Fruit fly (Drosophila melanogaster) whole organism, prepupa: ENCODE measurements around the gene CG4935.

Source experiments
- Blimp-1 ChIP-seq: fragments of 200-800 bp; sonication (Bioruptor generic); optimal IDR thresholded peaks from 3 replicates; lab custom pipeline; 2017; ENCODE audit warnings: missing biosample characterization, missing genetic modification characterization, mild to moderate bottlenecking, moderate library complexity, missing genetic modification reagents
- CG10631 ChIP-seq: fragments of 200-800 bp; sonication (Bioruptor generic); optimal IDR thresholded peaks from 2 replicates; lab custom pipeline; 2016; ENCODE audit warnings: missing biosample characterization, missing genetic modification characterization
- CG10669 ChIP-seq: fragments of 200-800 bp; sonication (Bioruptor generic); optimal IDR thresholded peaks from 3 replicates; lab custom pipeline; 2018; ENCODE audit warnings: missing biosample characterization, mild to moderate bottlenecking, missing genetic modification characterization, moderate library complexity
- CG11294 ChIP-seq: fragments of 200-800 bp; sonication (Bioruptor generic); IDR thresholded peaks from 2 replicates; pipeline ENCODE4 v1.3.6; 2022; ENCODE audit warnings: missing biosample characterization, missing genetic modification characterization
- CG11902 ChIP-seq: fragments of 200-800 bp; sonication (Bioruptor generic); optimal IDR thresholded peaks from 3 replicates; lab custom pipeline; 2016; ENCODE audit warnings: missing biosample characterization, missing genetic modification characterization
- CG15336 ChIP-seq: fragments of 200-800 bp; sonication (Bioruptor generic); IDR thresholded peaks from 2 replicates; pipeline ENCODE4 v1.3.6; 2022; ENCODE audit warnings: missing biosample characterization, missing genetic modification characterization
- CG1621 ChIP-seq: fragments of 200-800 bp; sonication (Bioruptor generic); optimal IDR thresholded peaks from 3 replicates; lab custom pipeline; 2018; ENCODE audit warnings: missing biosample characterization, mild to moderate bottlenecking, missing genetic modification characterization
- CG16779 ChIP-seq: fragments of 200-800 bp; sonication (Bioruptor generic); optimal IDR thresholded peaks from 3 replicates; lab custom pipeline; 2017; ENCODE audit warnings: missing biosample characterization, mild to moderate bottlenecking, missing genetic modification characterization
- CG3032 ChIP-seq: fragments of 200-800 bp; optimal IDR thresholded peaks from 2 replicates; lab custom pipeline; 2019; ENCODE audit warnings: missing biosample characterization, mild to moderate bottlenecking, missing genetic modification characterization, moderate library complexity
- CG31627 ChIP-seq: fragments of 200-800 bp; sonication (Bioruptor generic); optimal IDR thresholded peaks from 3 replicates; lab custom pipeline; 2016; ENCODE audit warnings: missing biosample characterization, missing genetic modification characterization
- CG32006 ChIP-seq: fragments of 200-800 bp; sonication (Bioruptor generic); optimal IDR thresholded peaks from 3 replicates; lab custom pipeline; 2017; ENCODE audit warnings: missing biosample characterization, mild to moderate bottlenecking, missing genetic modification characterization
- CG34406 ChIP-seq: fragments of 200-800 bp; sonication (Bioruptor generic); optimal IDR thresholded peaks from 3 replicates; lab custom pipeline; 2016; ENCODE audit warnings: missing biosample characterization, missing genetic modification characterization
- CG3919 ChIP-seq: fragments of 200-800 bp; sonication (Bioruptor generic); optimal IDR thresholded peaks from 3 replicates; lab custom pipeline; 2016; ENCODE audit warnings: missing biosample characterization, missing genetic modification characterization
- CG4318 ChIP-seq: fragments of 200-800 bp; sonication (Bioruptor generic); optimal IDR thresholded peaks from 3 replicates; lab custom pipeline; 2017; ENCODE audit warnings: missing biosample characterization, mild to moderate bottlenecking, missing genetic modification characterization
- CG6163 ChIP-seq: fragments of 200-800 bp; sonication (Bioruptor generic); IDR thresholded peaks from 3 replicates; pipeline ENCODE4 v1.3.6; 2022; ENCODE audit warnings: missing biosample characterization, missing genetic modification characterization
- CG6276 ChIP-seq: fragments of 200-800 bp; sonication (Bioruptor generic); optimal IDR thresholded peaks from 2 replicates; lab custom pipeline; 2017; ENCODE audit warnings: missing biosample characterization, mild to moderate bottlenecking, missing genetic modification characterization
- CG6792 ChIP-seq: fragments of 200-800 bp; sonication (Bioruptor generic); optimal IDR thresholded peaks from 3 replicates; lab custom pipeline; 2016; ENCODE audit warnings: missing biosample characterization, missing genetic modification characterization
- CG6808 ChIP-seq: fragments of 200-800 bp; sonication (Bioruptor generic); optimal IDR thresholded peaks from 3 replicates; lab custom pipeline; 2017; ENCODE audit warnings: missing biosample characterization, missing genetic modification characterization, mild to moderate bottlenecking, moderate library complexity, missing genetic modification reagents
- CG6854 ChIP-seq: fragments of 200-800 bp; sonication (Bioruptor generic); optimal IDR thresholded peaks from 2 replicates; lab custom pipeline; 2017; ENCODE audit warnings: missing biosample characterization, mild to moderate bottlenecking, missing genetic modification characterization
- CG8119 ChIP-seq: fragments of 200-800 bp; sonication (Bioruptor generic); IDR thresholded peaks from 3 replicates; pipeline ENCODE4 v1.3.6; 2022; ENCODE audit warnings: missing biosample characterization, missing genetic modification characterization
- CG8319 ChIP-seq: fragments of 200-800 bp; sonication (Bioruptor generic); optimal IDR thresholded peaks from 3 replicates; lab custom pipeline; 2016; ENCODE audit warnings: missing biosample characterization, missing genetic modification characterization
- Eip75B ChIP-seq: fragments of 200-800 bp; sonication (Bioruptor generic); optimal IDR thresholded peaks from 3 replicates; lab custom pipeline; 2016; ENCODE audit warnings: missing biosample characterization, missing genetic modification characterization
- Eip78C ChIP-seq: fragments of 200-800 bp; sonication (Bioruptor generic); peaks from one replicate; lab custom pipeline; 2016; ENCODE audit warnings: missing biosample characterization, missing genetic modification characterization
- Eip93F ChIP-seq: fragments of 200-800 bp; sonication (Bioruptor generic); optimal IDR thresholded peaks from 2 replicates; lab custom pipeline; 2016; ENCODE audit warnings: missing biosample characterization, mild to moderate bottlenecking, missing genetic modification characterization
- Ets21C ChIP-seq: fragments of 200-800 bp; sonication (Bioruptor generic); optimal IDR thresholded peaks from 3 replicates; lab custom pipeline; 2016; ENCODE audit warnings: missing biosample characterization, missing genetic modification characterization
- Hr4 ChIP-seq: fragments of 200-800 bp; sonication (Bioruptor generic); optimal IDR thresholded peaks from 3 replicates; lab custom pipeline; 2016; ENCODE audit warnings: missing biosample characterization, missing genetic modification characterization
- Lpt ChIP-seq: fragments of 200-800 bp; sonication (Bioruptor generic); optimal IDR thresholded peaks from 3 replicates; lab custom pipeline; 2016; ENCODE audit warnings: missing biosample characterization, missing genetic modification characterization
- OdsH ChIP-seq: fragments of 200-800 bp; sonication (Bioruptor generic); optimal IDR thresholded peaks from 3 replicates; lab custom pipeline; 2016; ENCODE audit warnings: missing biosample characterization, missing genetic modification characterization
- Sox14 ChIP-seq: fragments of 200-800 bp; sonication (Bioruptor generic); optimal IDR thresholded peaks from 3 replicates; lab custom pipeline; 2016; ENCODE audit warnings: missing biosample characterization, missing genetic modification characterization
- Sox15 ChIP-seq: fragments of 200-800 bp; sonication (Bioruptor generic); optimal IDR thresholded peaks from 3 replicates; lab custom pipeline; 2016; ENCODE audit warnings: missing biosample characterization, missing genetic modification characterization
- cyc ChIP-seq: fragments of 200-800 bp; sonication (Bioruptor generic); optimal IDR thresholded peaks from 3 replicates; lab custom pipeline; 2016; ENCODE audit warnings: missing biosample characterization, missing genetic modification characterization
- dac ChIP-seq: fragments of 200-800 bp; sonication (Bioruptor generic); optimal IDR thresholded peaks from 2 replicates; lab custom pipeline; 2017; ENCODE audit warnings: missing biosample characterization, mild to moderate bottlenecking, missing genetic modification characterization
- dsx ChIP-seq: fragments of 200-800 bp; optimal IDR thresholded peaks from 3 replicates; lab custom pipeline; 2019; ENCODE audit warnings: missing biosample characterization, mild to moderate bottlenecking, missing genetic modification characterization, moderate library complexity; ENCODE audit not compliant: poor library complexity, severe bottlenecking
- eg ChIP-seq: fragments of 200-800 bp; sonication (Bioruptor generic); IDR thresholded peaks from 3 replicates; pipeline ENCODE4 v1.3.6; 2022; ENCODE audit warnings: missing biosample characterization, missing genetic modification characterization
- esn ChIP-seq: fragments of 200-800 bp; sonication (Bioruptor generic); optimal IDR thresholded peaks from 2 replicates; lab custom pipeline; 2016; ENCODE audit warnings: missing biosample characterization, mild to moderate bottlenecking, missing genetic modification characterization, moderate library complexity
- fd85E ChIP-seq: fragments of 200-800 bp; sonication (Bioruptor generic); optimal IDR thresholded peaks from 3 replicates; lab custom pipeline; 2016; ENCODE audit warnings: missing biosample characterization, missing genetic modification characterization
- lz ChIP-seq: fragments of 200-800 bp; sonication (Bioruptor generic); optimal IDR thresholded peaks from 3 replicates; lab custom pipeline; 2016; ENCODE audit warnings: missing biosample characterization, missing genetic modification characterization
- net ChIP-seq: fragments of 200-800 bp; sonication (Bioruptor generic); optimal IDR thresholded peaks from 3 replicates; lab custom pipeline; 2016; ENCODE audit warnings: missing biosample characterization, missing genetic modification characterization
- salr ChIP-seq, 2 experiments: fragments of 200-800 bp; sonication (Bioruptor generic); optimal IDR thresholded peaks; 3 replicates each; lab custom pipeline; 2016 to 2018; ENCODE audit warnings: missing biosample characterization in 2 of 2, missing genetic modification characterization in 2 of 2, mild to moderate bottlenecking in 1 of 2
- spab ChIP-seq: fragments of 200-800 bp; sonication (Bioruptor generic); optimal IDR thresholded peaks from 2 replicates; lab custom pipeline; 2017; ENCODE audit warnings: missing biosample characterization, mild to moderate bottlenecking, missing genetic modification characterization, missing genetic modification reagents
- svp ChIP-seq: fragments of 200-800 bp; sonication (Bioruptor generic); peaks from one replicate; lab custom pipeline; 2016; ENCODE audit warnings: missing biosample characterization, missing genetic modification characterization
- vri ChIP-seq: fragments of 200-800 bp; sonication (Bioruptor generic); optimal IDR thresholded peaks from 3 replicates; lab custom pipeline; 2016; ENCODE audit warnings: missing biosample characterization, mild to moderate bottlenecking, missing genetic modification characterization

Gene CG4935

dm6 chr2L:16273439-16273838 lies 11.5 kb downstream of the CG4935 start:
- TF ChIP-seq dsx (no peak), lz (GFP tag; lab: Kevin White, UChicago) (no peak), CG6163 (peak; percentile 9; the same call in 1 of the 3 replicates), Eip78C (GFP tag; lab: Kevin White, UChicago) (peak; percentile 42), CG34406 (GFP tag; lab: Kevin White, UChicago) (no peak), Sox14 (GFP tag; lab: Kevin White, UChicago) (peak; percentile 5), CG10669 (GFP tag; lab: Kevin White, UChicago) (no peak), CG11902 (GFP tag; lab: Kevin White, UChicago) (no peak), Sox15 (GFP tag; lab: Kevin White, UChicago) (no peak), CG16779 (tag; lab: Kevin White, UChicago) (no peak), CG1621 (tag; lab: Kevin White, UChicago) (no peak), CG3032 (tag; lab: Kevin White, UChicago) (no peak), salr (GFP tag; optimal IDR thresholded peaks at IDR 0.05; lab: Kevin White, UChicago) (no peak), CG8119 (GFP tag; lab: Robert Waterston, UW) (no peak), svp (GFP tag; lab: Kevin White, UChicago) (peak; percentile 58)
- TF ChIP-seq, all 60 proteins: peak for 4

- TF ChIP-seq Eip78C (GFP tag; lab: Kevin White, UChicago) (no peak), CG32006 (GFP tag; lab: Kevin White, UChicago) (peak; percentile 27), CG6276 (peak; percentile 4), esn (GFP tag; lab: Kevin White, UChicago) (peak; percentile 15), dac (peak; percentile 4), CG6163 (peak; percentile 40; the same call in 1 of the 3 replicates), CG3919 (GFP tag; lab: Kevin White, UChicago) (peak; percentile 4), CG6854 (GFP tag; lab: Kevin White, UChicago) (no peak), svp (GFP tag; lab: Kevin White, UChicago) (peak; percentile 83), OdsH (GFP tag; lab: Kevin White, UChicago) (no peak), Lpt (GFP tag; lab: Kevin White, UChicago) (peak; percentile 12), vri (no peak), CG8119 (GFP tag; lab: Robert Waterston, UW) (peak; percentile 41; the same call in 1 of the 3 replicates), dsx (peak; percentile 40), Sox14 (GFP tag; lab: Kevin White, UChicago) (no peak), eg (GFP tag; lab: Robert Waterston, UW) (0 out of 3 replicates have a peak, but pooled peaks have one; percentile 48), CG4318 (GFP tag; lab: Kevin White, UChicago) (no peak), CG8319 (GFP tag; lab: Kevin White, UChicago) (no peak)
These were observed 12.2 kb downstream of the CG4935 start for dm6 chr2L:16274100-16274499.

- TF ChIP-seq eg (GFP tag; lab: Robert Waterston, UW) (no peak), CG32006 (GFP tag; lab: Kevin White, UChicago) (no peak), spab (no peak), CG6792 (no peak), Sox15 (GFP tag; lab: Kevin White, UChicago) (no peak), net (no peak), CG8119 (GFP tag; lab: Robert Waterston, UW) (no peak)
- TF ChIP-seq, all 60 proteins: peak for 0
These were observed 13.4 kb downstream of the CG4935 start for dm6 chr2L:16275177-16275808.

dm6 chr2L:16275809-16276178 lies 13.9 kb downstream of the CG4935 start:
- peak; percentile 90 for TF ChIP-seq Hr4
- no peak for TF ChIP-seq Blimp-1 (GFP tag; lab: Kevin White, UChicago)
- peak; percentile 77 for TF ChIP-seq CG6276
- TF ChIP-seq Ets21C: no peak
- TF ChIP-seq Sox14 (GFP tag; lab: Kevin White, UChicago): peak; percentile 23
- peak; percentile 83 for TF ChIP-seq eg (GFP tag; lab: Robert Waterston, UW)
- TF ChIP-seq esn (GFP tag; lab: Kevin White, UChicago): peak; percentile 53
- peak; percentile 11 for TF ChIP-seq cyc
- peak; percentile 59 for TF ChIP-seq CG11294 (GFP tag; lab: Robert Waterston, UW)
- peak; percentile 80 for TF ChIP-seq svp (GFP tag; lab: Kevin White, UChicago)
- no peak for TF ChIP-seq CG6792
- TF ChIP-seq Eip93F (GFP tag; lab: Kevin White, UChicago): no peak
- TF ChIP-seq dsx: peak; percentile 31
- TF ChIP-seq CG4318 (GFP tag; lab: Kevin White, UChicago): peak; percentile 85
- TF ChIP-seq fd85E (GFP tag; lab: Kevin White, UChicago): no peak
- peak; percentile 50 for TF ChIP-seq CG10631 (GFP tag; lab: Kevin White, UChicago)
- peak; percentile 79 for TF ChIP-seq CG15336 (GFP tag; lab: Robert Waterston, UW)
- TF ChIP-seq CG31627: peak; percentile 10
- TF ChIP-seq CG6808 (GFP tag; lab: Kevin White, UChicago): peak; percentile 18
- TF ChIP-seq CG8319 (GFP tag; lab: Kevin White, UChicago): no peak
- TF ChIP-seq OdsH (GFP tag; lab: Kevin White, UChicago): peak; percentile 57
- peak; percentile 39 for TF ChIP-seq CG34406 (GFP tag; lab: Kevin White, UChicago)
- TF ChIP-seq CG11902 (GFP tag; lab: Kevin White, UChicago): no peak
- peak; percentile 47 for TF ChIP-seq Eip75B (GFP tag; lab: Kevin White, UChicago)
- TF ChIP-seq lz (GFP tag; lab: Kevin White, UChicago): peak; percentile 30
